Fruit fly (Drosophila melanogaster) whole organism, embryonic: Measurements from ENCODE around the gene GstD11.

Experiments used
- B-H1 ChIP-seq: fragments of 200-800 bp; sonication (Bioruptor generic); IDR thresholded peaks from 3 replicates; pipeline ENCODE4 v1.3.6; 2022; ENCODE audit warnings: missing biosample characterization, missing genetic modification characterization
- Bteb2 ChIP-seq: fragments of 200-800 bp; sonication (Bioruptor generic); optimal IDR thresholded peaks from 2 replicates; lab custom pipeline; 2016; ENCODE audit warnings: missing biosample characterization, missing genetic modification characterization
- CG10209 ChIP-seq: fragments of 200-800 bp; sonication (Bioruptor generic); optimal IDR thresholded peaks from 3 replicates; lab custom pipeline; 2017; ENCODE audit warnings: missing biosample characterization, mild to moderate bottlenecking, missing genetic modification characterization, missing genetic modification reagents
- CG1233 ChIP-seq: fragments of 200-800 bp; sonication (Bioruptor generic); optimal IDR thresholded peaks from 4 replicates; lab custom pipeline; 2018; ENCODE audit warnings: missing biosample characterization, mild to moderate bottlenecking, missing genetic modification characterization
- CG14667 ChIP-seq: fragments of 200-800 bp; sonication (Bioruptor generic); IDR thresholded peaks from 2 replicates; pipeline ENCODE4 v1.3.6; 2022; ENCODE audit warnings: missing biosample characterization, missing genetic modification characterization
- CG14710 ChIP-seq: fragments of 200-800 bp; sonication (Bioruptor generic); optimal IDR thresholded peaks from 3 replicates; lab custom pipeline; 2019; ENCODE audit warnings: missing biosample characterization, mild to moderate bottlenecking, missing genetic modification characterization, moderate library complexity
- CG15073 ChIP-seq: fragments of 200-800 bp; sonication (Bioruptor generic); optimal IDR thresholded peaks from 2 replicates; lab custom pipeline; 2016; ENCODE audit warnings: missing biosample characterization, missing genetic modification characterization
- CG17385 ChIP-seq: fragments of 200-800 bp; sonication (Bioruptor generic); optimal IDR thresholded peaks from 3 replicates; lab custom pipeline; 2018; ENCODE audit warnings: missing biosample characterization, mild to moderate bottlenecking, missing genetic modification characterization
- CG17802 ChIP-seq: fragments of 200-800 bp; sonication (Bioruptor generic); optimal IDR thresholded peaks from 2 replicates; lab custom pipeline; 2018; ENCODE audit warnings: missing biosample characterization, mild to moderate bottlenecking, missing genetic modification characterization, moderate library complexity
- CG2129 ChIP-seq: fragments of 200-800 bp; sonication (Bioruptor generic); IDR thresholded peaks from 2 replicates; pipeline ENCODE4 v1.3.6; 2022; ENCODE audit warnings: missing biosample characterization, missing genetic modification characterization; ENCODE audit not compliant: partially characterized antibody
- CG2202 ChIP-seq: fragments of 200-800 bp; sonication (Bioruptor generic); optimal IDR thresholded peaks from 2 replicates; lab custom pipeline; 2018; ENCODE audit warnings: missing biosample characterization, mild to moderate bottlenecking, missing genetic modification characterization
- CG30020 ChIP-seq: fragments of 200-800 bp; optimal IDR thresholded peaks from 2 replicates; lab custom pipeline; 2019; ENCODE audit warnings: missing biosample characterization, mild to moderate bottlenecking, missing genetic modification characterization, moderate library complexity
- CG34224 ChIP-seq: fragments of 200-800 bp; sonication (Bioruptor generic); IDR thresholded peaks from 3 replicates; pipeline ENCODE4 v1.3.6; 2022; ENCODE audit warnings: missing biosample characterization, missing genetic modification characterization; ENCODE audit not compliant: partially characterized antibody
- CG4617 ChIP-seq: fragments of 200-800 bp; sonication (Bioruptor generic); optimal IDR thresholded peaks from 3 replicates; lab custom pipeline; 2016; ENCODE audit warnings: missing biosample characterization, missing genetic modification characterization, borderline replicate concordance
- CG5245 ChIP-seq: fragments of 200-800 bp; sonication (Bioruptor generic); optimal IDR thresholded peaks from 3 replicates; lab custom pipeline; 2016; ENCODE audit warnings: missing biosample characterization, missing genetic modification characterization
- CG6791 ChIP-seq: fragments of 200-800 bp; sonication (Bioruptor generic); IDR thresholded peaks from 3 replicates; pipeline ENCODE4 v1.3.6; 2022; ENCODE audit warnings: missing biosample characterization, missing genetic modification characterization; ENCODE audit not compliant: partially characterized antibody
- CG7357 ChIP-seq: fragments of 200-800 bp; sonication (Bioruptor generic); IDR thresholded peaks from 3 replicates; pipeline ENCODE4 v1.3.6; 2022; ENCODE audit warnings: missing biosample characterization, missing genetic modification characterization
- CG7839 ChIP-seq: fragments of 200-800 bp; sonication (Bioruptor generic); optimal IDR thresholded peaks from 3 replicates; lab custom pipeline; 2018; ENCODE audit warnings: missing biosample characterization, mild to moderate bottlenecking, missing genetic modification characterization, moderate library complexity
- CG7928 ChIP-seq: fragments of 200-800 bp; sonication (Bioruptor generic); optimal IDR thresholded peaks from 2 replicates; lab custom pipeline; 2017; ENCODE audit warnings: missing biosample characterization, mild to moderate bottlenecking, missing genetic modification characterization
- CG8478 ChIP-seq: fragments of >200 bp; optimal IDR thresholded peaks from 2 replicates; lab custom pipeline; 2018
- CTCF ChIP-seq: fragments of 200-800 bp; sonication (Bioruptor generic); optimal IDR thresholded peaks from 2 replicates; lab custom pipeline; 2017; ENCODE audit warnings: missing biosample characterization, mild to moderate bottlenecking, missing genetic modification characterization, moderate library complexity
- Chrac-16 ChIP-seq: fragments of 200-800 bp; sonication (Bioruptor generic); optimal IDR thresholded peaks from 3 replicates; lab custom pipeline; 2016; ENCODE audit warnings: missing biosample characterization, missing genetic modification characterization
- Dbx ChIP-seq: fragments of 200-800 bp; sonication (Bioruptor generic); IDR thresholded peaks from 3 replicates; pipeline ENCODE4 v1.3.6; 2022; ENCODE audit warnings: missing biosample characterization, missing genetic modification characterization
- Ets97D ChIP-seq: fragments of 200-800 bp; sonication (Bioruptor generic); optimal IDR thresholded peaks from 3 replicates; lab custom pipeline; 2016; ENCODE audit warnings: missing biosample characterization, missing genetic modification characterization
- Fer3 ChIP-seq: fragments of 200-800 bp; sonication (Bioruptor generic); optimal IDR thresholded peaks from 2 replicates; lab custom pipeline; 2018; ENCODE audit warnings: missing biosample characterization, mild to moderate bottlenecking, missing genetic modification characterization, moderate library complexity
- Gsc ChIP-seq: fragments of 200-800 bp; sonication (Bioruptor generic); IDR thresholded peaks from 2 replicates; pipeline ENCODE4 v1.3.6; 2022; ENCODE audit warnings: missing biosample characterization, missing genetic modification characterization
- Hey ChIP-seq: fragments of 200-800 bp; sonication (Bioruptor generic); optimal IDR thresholded peaks from 3 replicates; lab custom pipeline; 2018; ENCODE audit warnings: missing biosample characterization, mild to moderate bottlenecking, missing genetic modification characterization
- Hmr ChIP-seq: fragments of 200-800 bp; sonication (Bioruptor generic); optimal IDR thresholded peaks from 3 replicates; lab custom pipeline; 2017; ENCODE audit warnings: mild to moderate bottlenecking, missing biosample characterization, missing genetic modification reagents, missing genetic modification characterization
- Hr39 ChIP-seq: fragments of >200 bp; optimal IDR thresholded peaks from 2 replicates; lab custom pipeline; 2017
- MBD-R2 ChIP-seq: fragments of 200-800 bp; sonication (Bioruptor generic); IDR thresholded peaks from 2 replicates; pipeline ENCODE4 v1.3.6; 2022; ENCODE audit warnings: missing biosample characterization, missing genetic modification characterization
- Med ChIP-seq: fragments of 200-800 bp; sonication (Bioruptor generic); peaks from one replicate; lab custom pipeline; 2016; ENCODE audit warnings: missing biosample characterization, missing genetic modification characterization, mild to moderate bottlenecking, inconsistent platforms, moderate library complexity
- NK7.1 ChIP-seq: fragments of 200-800 bp; sonication (Bioruptor generic); optimal IDR thresholded peaks from 3 replicates; lab custom pipeline; 2016; ENCODE audit warnings: missing biosample characterization, missing genetic modification characterization
- Oaz ChIP-seq: fragments of 200-800 bp; sonication (Bioruptor generic); IDR thresholded peaks from 2 replicates; pipeline ENCODE4 v1.3.6; 2022; ENCODE audit warnings: missing biosample characterization, missing genetic modification characterization
- Poxn ChIP-seq: fragments of 200-800 bp; sonication (Bioruptor generic); IDR thresholded peaks from 2 replicates; pipeline ENCODE4 v1.3.6; 2022; ENCODE audit warnings: missing biosample characterization, missing genetic modification characterization
- Sry-δ ChIP-seq: fragments of 200-800 bp; sonication (Bioruptor generic); optimal IDR thresholded peaks from 2 replicates; lab custom pipeline; 2016; ENCODE audit warnings: missing biosample characterization, missing genetic modification characterization
- TFAM ChIP-seq: fragments of 200-800 bp; sonication (Bioruptor generic); optimal IDR thresholded peaks from 2 replicates; lab custom pipeline; 2017; ENCODE audit warnings: missing biosample characterization, missing genetic modification characterization, inconsistent platforms
- Taf1 ChIP-seq: fragments of 200-800 bp; sonication (Bioruptor generic); IDR thresholded peaks from 2 replicates; pipeline ENCODE4 v1.3.6; 2022; ENCODE audit warnings: missing biosample characterization, missing genetic modification characterization
- Xrp1 ChIP-seq: fragments of 200-800 bp; sonication (Bioruptor generic); IDR thresholded peaks from 2 replicates; pipeline ENCODE4 v1.3.6; 2022; ENCODE audit warnings: missing biosample characterization, missing genetic modification characterization
- YL-1 ChIP-seq: fragments of 200-800 bp; sonication (Bioruptor generic); optimal IDR thresholded peaks from 3 replicates; lab custom pipeline; 2017; ENCODE audit warnings: missing biosample characterization, mild to moderate bottlenecking, missing genetic modification characterization
- cg ChIP-seq: fragments of 200-800 bp; sonication (Bioruptor generic); optimal IDR thresholded peaks from 3 replicates; lab custom pipeline; 2019; ENCODE audit warnings: missing biosample characterization, mild to moderate bottlenecking, missing genetic modification characterization, moderate library complexity
- chn ChIP-seq: fragments of 200-800 bp; sonication (Bioruptor generic); optimal IDR thresholded peaks from 2 replicates; lab custom pipeline; 2016; ENCODE audit warnings: missing biosample characterization, missing genetic modification characterization
- kni ChIP-seq: fragments of 200-800 bp; sonication (Bioruptor generic); optimal IDR thresholded peaks from 3 replicates; lab custom pipeline; 2017; ENCODE audit warnings: mild to moderate bottlenecking, missing biosample characterization, missing genetic modification reagents, missing genetic modification characterization
- maf-S ChIP-seq: fragments of 200-800 bp; sonication (Bioruptor generic); optimal IDR thresholded peaks from 2 replicates; lab custom pipeline; 2016; ENCODE audit warnings: missing biosample characterization, missing genetic modification characterization
- nom ChIP-seq: fragments of 200-800 bp; sonication (Bioruptor generic); optimal IDR thresholded peaks from 2 replicates; lab custom pipeline; 2017; ENCODE audit warnings: missing biosample characterization, missing genetic modification characterization, mild to moderate bottlenecking, moderate library complexity, missing genetic modification reagents
- pita ChIP-seq: fragments of 200-800 bp; sonication (Bioruptor generic); optimal IDR thresholded peaks from 2 replicates; lab custom pipeline; 2017; ENCODE audit warnings: missing biosample characterization, mild to moderate bottlenecking, missing genetic modification characterization
- pzg ChIP-seq: fragments of 200-800 bp; sonication (Bioruptor generic); optimal IDR thresholded peaks from 3 replicates; lab custom pipeline; 2018; ENCODE audit warnings: missing biosample characterization, mild to moderate bottlenecking, missing genetic modification characterization, moderate library complexity
- run ChIP-seq: fragments of 200-800 bp; sonication (Bioruptor generic); optimal IDR thresholded peaks from 3 replicates; lab custom pipeline; 2018; ENCODE audit warnings: missing biosample characterization, mild to moderate bottlenecking, missing genetic modification characterization
- salm ChIP-seq: fragments of 200-800 bp; sonication (Bioruptor generic); optimal IDR thresholded peaks from 2 replicates; lab custom pipeline; 2018; ENCODE audit warnings: missing biosample characterization, mild to moderate bottlenecking, missing genetic modification characterization
- sc ChIP-seq, 3 experiments: fragments of >200 bp in 2 of 3; fragments of 200-800 bp in 1 of 3; sonication (Bioruptor generic) in 1 of 3; optimal IDR thresholded peaks; 2 replicates in 2 of 3; 3 replicates in 1 of 3; lab custom pipeline; 2017; ENCODE audit warnings: mild to moderate bottlenecking in 1 of 3, missing biosample characterization in 1 of 3, missing genetic modification characterization in 1 of 3, missing genetic modification reagents in 1 of 3
- sens-2 ChIP-seq: fragments of 200-800 bp; sonication (Bioruptor generic); IDR thresholded peaks from 2 replicates; pipeline ENCODE4 v1.3.6; 2022; ENCODE audit warnings: missing biosample characterization, missing genetic modification characterization
- z ChIP-seq: fragments of 200-800 bp; sonication (Bioruptor generic); IDR thresholded peaks from 3 replicates; pipeline ENCODE4 v1.3.6; 2022; ENCODE audit warnings: missing biosample characterization, missing genetic modification characterization
- zen2 ChIP-seq: fragments of 200-800 bp; sonication (Bioruptor generic); IDR thresholded peaks from 3 replicates; pipeline ENCODE4 v1.3.6; 2022; ENCODE audit warnings: missing biosample characterization, missing genetic modification characterization; ENCODE audit not compliant: partially characterized antibody

The GstD11 gene

dm6 chr3R:12431030-12431489 is 47.9 kb downstream of the GstD11 start, which contains the start of gene Prosalpha2 (continued):
- no peak for TF ChIP-seq CG34224
- TF ChIP-seq CG17802 (tag; lab: Kevin White, UChicago), result peak; percentile 64
- TF ChIP-seq YL-1, result peak; percentile 53
- TF ChIP-seq Ets97D (GFP tag; lab: Kevin White, UChicago), result peak; percentile 2
- no peak for TF ChIP-seq CG7928 (GFP tag; lab: Kevin White, UChicago)
- no peak for TF ChIP-seq sens-2 (GFP tag; lab: Robert Waterston, UW)
- no peak for TF ChIP-seq CG6791
- no peak for TF ChIP-seq CG2129 (GFP tag; lab: Robert Waterston, UW)
- peak; percentile 1 for TF ChIP-seq Fer3
- no peak for TF ChIP-seq Gsc
- TF ChIP-seq maf-S (GFP tag; lab: Kevin White, UChicago), result no peak
- TF ChIP-seq CG7839 (tag; lab: Kevin White, UChicago), result no peak
- no peak for TF ChIP-seq TFAM (GFP tag; lab: Kevin White, UChicago)
- no peak for TF ChIP-seq CG10209 (GFP tag; lab: Kevin White, UChicago)
- peak; percentile 80 for TF ChIP-seq CG14710 (tag; lab: Kevin White, UChicago)
- TF ChIP-seq CG5245 (GFP tag; lab: Kevin White, UChicago), result no peak
- no peak for TF ChIP-seq Poxn (GFP tag; lab: Robert Waterston, UW)
- no peak for TF ChIP-seq NK7.1 (GFP tag; lab: Kevin White, UChicago)
- peak; percentile 57 for TF ChIP-seq CG4617 (GFP tag; lab: Kevin White, UChicago)
- TF ChIP-seq Bteb2 (GFP tag; lab: Kevin White, UChicago), result no peak
- peak; percentile 61 for TF ChIP-seq pzg (GFP tag; lab: Kevin White, UChicago)
- TF ChIP-seq CG7357, result peak; percentile 93
- no peak for TF ChIP-seq kni
- TF ChIP-seq Dbx (GFP tag; lab: Robert Waterston, UW), result no peak
- TF ChIP-seq CG2202 (tag; lab: Kevin White, UChicago), result no peak
- peak; percentile 24 for TF ChIP-seq chn
- no peak for TF ChIP-seq B-H1
- TF ChIP-seq CG8478, result no peak
- TF ChIP-seq CG17385 (GFP tag; lab: Kevin White, UChicago), result no peak
- no peak for TF ChIP-seq Sry-δ (GFP tag; lab: Kevin White, UChicago)
- peak; percentile 82 for TF ChIP-seq MBD-R2 (GFP tag; lab: Robert Waterston, UW)
- TF ChIP-seq zen2 (GFP tag; lab: Robert Waterston, UW), result no peak
- no peak for TF ChIP-seq Hmr
- TF ChIP-seq CG14667 (GFP tag; lab: Robert Waterston, UW), result no peak
- no peak for TF ChIP-seq Chrac-16 (GFP tag; lab: Kevin White, UChicago)
- TF ChIP-seq cg (GFP tag; lab: Kevin White, UChicago), result no peak
- no peak for TF ChIP-seq sc (optimal IDR thresholded peaks at IDR 0.05; lab: Kevin White, UChicago)
- TF ChIP-seq sc (GFP tag; optimal IDR thresholded peaks at IDR 0.05; lab: Kevin White, UChicago), result no peak
- no peak for TF ChIP-seq z (GFP tag; lab: Robert Waterston, UW)
- TF ChIP-seq Taf1, result no peak
- no peak for TF ChIP-seq run (tag; lab: Kevin White, UChicago)
- TF ChIP-seq Oaz (GFP tag; lab: Robert Waterston, UW), result no peak
- TF ChIP-seq salm (tag; lab: Kevin White, UChicago), result no peak
- TF ChIP-seq pita (GFP tag; lab: Kevin White, UChicago), result no peak
- peak; percentile 53 for TF ChIP-seq CG30020 (tag; lab: Kevin White, UChicago)
- TF ChIP-seq CG1233 (GFP tag; lab: Kevin White, UChicago), result no peak
- peak; percentile 1 for TF ChIP-seq nom (GFP tag; lab: Kevin White, UChicago)
- TF ChIP-seq CTCF (GFP tag; lab: Kevin White, UChicago), result peak; percentile 9
- TF ChIP-seq Med (GFP tag; lab: Kevin White, UChicago), result peak; percentile 73
- TF ChIP-seq Hey (tag; lab: Kevin White, UChicago), result no peak
- no peak for TF ChIP-seq CG15073
- TF ChIP-seq Xrp1 (GFP tag; lab: Robert Waterston, UW), result no peak
- no peak for TF ChIP-seq Hr39
